Fruit fly (Drosophila melanogaster) S2 (cell line): ENCODE measurements around the gene CG31808.

ENCODE experiments used
- CG8478 ChIP-seq: fragments of >200 bp; optimal IDR thresholded peaks from 2 replicates; lab custom pipeline; 2018
- CTCF ChIP-seq, 2 experiments: fragments of >200 bp; optimal IDR thresholded peaks; 2 replicates each; lab custom pipeline; 2018

dm6 chr2L:16719643-16720515 lies 3.9 kb upstream of the CG31808 start, which contains the start of gene Cyt-c-p:
- TF ChIP-seq CTCF (optimal IDR thresholded peaks at IDR 0.05; lab: Kevin White, UChicago) (no peak), CG8478 (lab: Kevin White, UChicago) (no peak)
